Worm (Caenorhabditis elegans): ENCODE results near the gene eif-3.G.
"Not testable (repeated sequence)": the region's sequence is repeated elsewhere in the genome, so short reads cannot be mapped to it uniquely, and the experiment has no call there.

The eif-3.G gene

DNA sequence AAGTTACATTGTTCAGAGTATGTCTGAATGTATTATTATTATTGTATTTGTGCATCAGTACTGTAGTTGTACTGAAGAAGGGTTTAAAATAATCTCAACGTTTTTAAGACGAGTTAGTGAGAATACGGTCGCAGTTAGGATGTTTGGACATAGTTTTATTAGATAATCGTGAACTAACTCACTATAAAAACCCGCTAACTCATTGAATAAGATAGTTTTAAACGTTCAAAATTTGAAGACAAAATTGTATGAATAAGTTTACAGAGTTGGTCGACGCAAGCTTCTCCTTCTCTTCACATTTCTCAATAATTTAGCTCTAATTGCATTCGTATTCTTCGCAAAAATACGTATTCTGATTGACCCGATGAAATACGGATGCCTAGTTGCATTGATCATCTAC is 23.6 kb upstream of the eif-3.G start:
- no peak for TF ChIP-seq tra-4 (tag; optimal IDR thresholded peaks at IDR 0.05)
- no peak for TF ChIP-seq F13C5.2 (tag; optimal IDR thresholded peaks at IDR 0.05)
- TF ChIP-seq B0310.2 (tag; optimal IDR thresholded peaks at IDR 0.05): no peak
- no peak for TF ChIP-seq hmg-4 (GFP tag; optimal IDR thresholded peaks at IDR 0.05)
- no peak for TF ChIP-seq ceh-13 (GFP tag; optimal IDR thresholded peaks at IDR 0.05)
- no peak for TF ChIP-seq ets-7 (tag; optimal IDR thresholded peaks at IDR 0.05)
- no peak for TF ChIP-seq scrt-1 (GFP tag; IDR thresholded peaks at IDR 0.05)
- TF ChIP-seq sea-1 (GFP tag; conservative IDR thresholded peaks at IDR 0.05): no peak
- no peak for TF ChIP-seq pes-1 (GFP tag; IDR thresholded peaks at IDR 0.05)
- no peak for TF ChIP-seq hnd-1 (tag; optimal IDR thresholded peaks at IDR 0.05)
- no peak for TF ChIP-seq ama-1 (optimal IDR thresholded peaks at IDR 0.05)
- TF ChIP-seq aly-1 (tag; optimal IDR thresholded peaks at IDR 0.05): no peak
- TF ChIP-seq ceh-36 (tag; optimal IDR thresholded peaks at IDR 0.05): no peak
- TF ChIP-seq hmbx-1 (tag; optimal IDR thresholded peaks at IDR 0.05): no peak
- TF ChIP-seq tbx-37 (GFP tag; conservative IDR thresholded peaks at IDR 0.05): no peak
- TF ChIP-seq flt-1 (GFP tag; IDR thresholded peaks at IDR 0.05): no peak

DNA sequence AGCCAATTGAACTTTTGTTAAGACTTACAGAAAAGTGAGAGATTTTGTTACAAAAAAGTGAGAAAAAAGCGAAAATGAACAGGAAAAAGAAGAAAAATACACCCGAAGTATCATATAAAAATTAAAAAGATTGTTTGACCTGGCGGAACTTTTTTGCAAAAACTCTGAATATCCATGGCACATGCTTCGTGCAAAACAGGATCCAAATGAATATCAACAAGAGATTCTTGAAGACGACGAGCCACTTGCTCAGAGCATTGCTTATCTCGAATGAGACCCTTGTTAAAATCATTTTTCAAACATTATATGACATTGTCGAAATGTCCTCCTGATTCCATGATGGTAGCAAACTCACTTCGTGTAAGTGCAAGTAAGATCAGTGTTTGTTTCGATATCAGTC is 22.8 kb upstream of the eif-3.G start, which contains the start of gene F14E5.8:
F14E5.8 (plus strand) TSS at position 301 of the 400 bp plus-strand sequence.
- TF ChIP-seq hnd-1, ets-7, aly-1 (tag; optimal IDR thresholded peaks at IDR 0.05): not testable (repeated sequence)

DNA sequence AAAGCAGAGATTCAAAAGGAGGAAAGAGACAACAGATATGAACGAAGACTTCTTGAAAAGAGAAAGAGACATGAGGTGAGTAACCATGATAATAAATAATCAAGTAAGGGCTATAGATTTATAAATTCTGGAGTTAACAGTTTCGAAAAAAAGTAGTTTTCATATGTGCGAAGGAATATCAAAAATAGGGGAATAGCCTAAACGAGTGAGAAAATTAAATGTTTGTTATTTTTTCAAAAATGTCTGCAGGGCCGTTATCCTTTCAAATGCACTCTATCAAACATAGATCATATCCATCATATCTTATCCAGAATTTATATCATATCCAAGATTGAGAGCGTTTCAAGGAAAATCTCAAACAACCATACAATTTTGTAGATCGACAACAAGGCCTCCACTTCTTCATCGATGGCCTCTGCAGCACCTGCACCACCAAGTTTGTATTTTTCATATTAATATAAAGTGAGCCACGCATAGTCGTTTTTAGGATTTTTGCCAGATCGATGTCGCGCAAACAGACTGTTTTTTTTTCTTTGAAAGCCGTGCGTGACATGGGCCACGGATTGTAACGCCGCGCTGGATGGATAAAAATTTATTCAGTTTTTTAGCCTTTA is 21.7 kb upstream of the eif-3.G start:
- TF ChIP-seq pes-1 (GFP tag; IDR thresholded peaks at IDR 0.05) (no peak), tra-4 (tag; optimal IDR thresholded peaks at IDR 0.05) (no peak), ceh-36 (tag; optimal IDR thresholded peaks at IDR 0.05) (no peak), hmg-4 (GFP tag; optimal IDR thresholded peaks at IDR 0.05) (no peak), ceh-13 (GFP tag; optimal IDR thresholded peaks at IDR 0.05) (no peak), tbx-37 (GFP tag; conservative IDR thresholded peaks at IDR 0.05) (no peak), tbx-11 (GFP tag; IDR thresholded peaks at IDR 0.05) (no peak)

DNA sequence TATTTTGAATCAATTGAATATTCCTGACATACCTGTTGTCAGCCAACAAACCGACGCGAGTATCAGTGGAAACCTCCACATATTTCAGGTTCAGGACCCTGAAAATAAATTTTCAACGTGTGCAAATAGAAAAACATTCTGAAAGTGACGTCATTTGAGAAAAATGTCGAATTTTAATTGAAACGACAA is 13.9 kb upstream of the eif-3.G start, which contains the start of gene F14E5.2:
F14E5.2 (minus strand) TSS at position 101 of the 189 bp plus-strand sequence.
- no peak for TF ChIP-seq flt-1 (GFP tag; IDR thresholded peaks at IDR 0.05)
- no peak for TF ChIP-seq pes-1 (GFP tag; IDR thresholded peaks at IDR 0.05)
- TF ChIP-seq tra-4 (tag; optimal IDR thresholded peaks at IDR 0.05): no peak
- no peak for TF ChIP-seq scrt-1 (GFP tag; IDR thresholded peaks at IDR 0.05)
- TF ChIP-seq ceh-36 (tag; optimal IDR thresholded peaks at IDR 0.05): no peak

DNA sequence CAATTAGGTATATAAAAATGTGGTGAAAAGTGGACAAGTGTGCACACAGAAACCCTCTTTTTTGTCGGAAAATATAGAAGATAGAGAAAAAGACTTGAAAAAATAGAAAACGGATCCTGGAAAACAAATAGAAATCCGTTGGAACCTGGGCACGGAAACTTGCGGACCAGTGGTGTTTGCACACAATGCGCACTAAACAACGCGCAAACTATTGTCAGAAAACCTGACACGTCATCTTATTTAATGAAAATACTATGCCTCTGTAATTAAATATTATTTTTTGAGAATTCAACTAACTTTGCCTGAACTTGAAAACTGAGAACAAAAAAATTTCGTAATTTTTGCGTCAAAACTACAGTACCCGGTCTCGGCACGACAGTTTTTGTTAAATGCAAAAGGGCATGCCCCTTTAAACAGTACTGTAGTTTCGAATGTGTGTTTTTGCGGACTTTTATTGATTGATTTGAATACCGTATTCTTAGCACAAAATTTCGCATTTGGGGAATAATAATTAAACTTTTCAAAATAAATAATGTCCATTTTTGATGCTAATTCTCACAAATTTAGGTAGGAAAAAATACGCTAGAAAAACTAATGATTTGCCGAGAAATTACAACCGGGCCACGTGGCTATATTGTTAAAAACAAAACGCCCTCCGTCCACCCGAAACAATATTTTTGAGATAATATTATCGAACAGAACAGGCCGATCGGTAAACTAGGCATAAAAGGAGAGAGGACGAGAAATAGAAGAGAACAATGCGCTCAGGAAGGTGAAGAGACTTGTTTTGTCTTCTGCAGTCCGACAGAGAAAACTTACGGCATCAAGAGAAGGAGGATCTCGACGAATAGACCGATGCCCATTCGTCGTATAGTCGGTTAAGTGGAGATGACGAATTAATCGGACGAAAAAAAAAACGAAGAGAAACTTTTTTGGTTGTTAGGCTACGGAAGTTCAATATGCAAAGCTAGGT is 13.3 kb upstream of the eif-3.G start:
- no peak for TF ChIP-seq tbx-11 (GFP tag; IDR thresholded peaks at IDR 0.05)
- TF ChIP-seq F13C5.2 (tag; optimal IDR thresholded peaks at IDR 0.05): no peak
- no peak for TF ChIP-seq hmbx-1 (tag; optimal IDR thresholded peaks at IDR 0.05)
- TF ChIP-seq sea-1 (GFP tag; conservative IDR thresholded peaks at IDR 0.05): no peak
- TF ChIP-seq ceh-36 (tag; optimal IDR thresholded peaks at IDR 0.05): no peak
- TF ChIP-seq ceh-13 (GFP tag; optimal IDR thresholded peaks at IDR 0.05): no peak
- no peak for TF ChIP-seq tra-4 (tag; optimal IDR thresholded peaks at IDR 0.05)
- TF ChIP-seq pes-1 (GFP tag; IDR thresholded peaks at IDR 0.05): no peak
- no peak for TF ChIP-seq ets-7 (tag; optimal IDR thresholded peaks at IDR 0.05)
- TF ChIP-seq hnd-1 (tag; optimal IDR thresholded peaks at IDR 0.05): no peak
- no peak for TF ChIP-seq tbx-37 (GFP tag; conservative IDR thresholded peaks at IDR 0.05)

DNA sequence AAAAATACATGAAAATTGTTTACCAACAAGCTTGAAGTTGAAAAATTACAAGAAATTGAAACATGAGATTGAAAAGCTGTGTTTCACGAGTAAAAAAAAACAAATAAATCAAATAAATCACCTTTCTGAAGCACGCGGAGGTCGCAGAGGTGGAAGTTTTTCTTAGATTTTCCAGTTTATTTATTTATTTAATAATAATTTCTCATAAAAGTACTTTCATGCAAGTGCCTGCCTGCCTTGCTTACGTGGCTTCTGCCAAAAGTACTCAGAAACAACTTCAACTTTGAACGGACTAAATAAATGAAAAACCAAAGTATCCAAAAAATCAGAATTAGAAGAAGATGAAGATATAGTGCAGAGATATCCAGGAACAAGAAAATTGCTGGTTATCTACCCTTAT is 10.6 kb upstream of the eif-3.G start, which contains the start of gene acp-2:
acp-2 (minus strand) TSS at position 101 of the 400 bp plus-strand sequence.
- no peak for TF ChIP-seq F13C5.2 (tag; optimal IDR thresholded peaks at IDR 0.05)
- no peak for TF ChIP-seq B0310.2 (tag; optimal IDR thresholded peaks at IDR 0.05)
- no peak for TF ChIP-seq ets-7 (tag; optimal IDR thresholded peaks at IDR 0.05)
- TF ChIP-seq ceh-36 (tag; optimal IDR thresholded peaks at IDR 0.05): no peak
- TF ChIP-seq pes-1 (GFP tag; IDR thresholded peaks at IDR 0.05): no peak
- TF ChIP-seq hmg-4 (GFP tag; optimal IDR thresholded peaks at IDR 0.05): no peak
- no peak for TF ChIP-seq hnd-1 (tag; optimal IDR thresholded peaks at IDR 0.05)
- no peak for TF ChIP-seq sea-1 (GFP tag; conservative IDR thresholded peaks at IDR 0.05)
- TF ChIP-seq ama-1 (optimal IDR thresholded peaks at IDR 0.05): no peak
- TF ChIP-seq ceh-13 (GFP tag; optimal IDR thresholded peaks at IDR 0.05): no peak
- TF ChIP-seq aly-1 (tag; optimal IDR thresholded peaks at IDR 0.05): no peak
- no peak for TF ChIP-seq flt-1 (GFP tag; IDR thresholded peaks at IDR 0.05)
- TF ChIP-seq tbx-11 (GFP tag; IDR thresholded peaks at IDR 0.05): no peak
- no peak for TF ChIP-seq tbx-37 (GFP tag; conservative IDR thresholded peaks at IDR 0.05)
- no peak for TF ChIP-seq scrt-1 (GFP tag; IDR thresholded peaks at IDR 0.05)
- TF ChIP-seq tra-4 (tag; optimal IDR thresholded peaks at IDR 0.05): no peak

DNA sequence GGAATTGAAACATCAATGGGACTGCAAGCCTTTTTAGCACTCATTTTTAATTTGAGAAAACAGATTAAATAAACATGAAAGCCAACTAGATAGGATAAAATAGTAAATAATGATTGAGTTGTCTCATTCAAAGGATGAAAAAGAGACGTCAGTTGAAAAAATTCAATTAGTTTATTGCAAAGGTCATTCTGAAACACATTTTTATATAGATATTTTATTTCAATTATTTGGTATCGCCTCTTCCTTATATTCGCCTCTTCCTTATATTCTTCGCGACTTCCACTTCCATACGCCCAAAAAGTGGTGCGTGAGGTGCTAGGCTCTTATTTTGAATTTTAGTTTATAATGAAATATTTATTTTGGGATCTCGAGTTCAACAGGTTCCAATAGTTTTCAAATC is 7.6 kb upstream of the eif-3.G start, which contains the start of gene acp-4:
acp-4 (minus strand) TSS at position 101 of the 400 bp plus-strand sequence.
- TF ChIP-seq tra-4 (tag; optimal IDR thresholded peaks at IDR 0.05) (no peak), ama-1 (optimal IDR thresholded peaks at IDR 0.05) (no peak), sea-1 (GFP tag; conservative IDR thresholded peaks at IDR 0.05) (no peak), hnd-1 (tag; optimal IDR thresholded peaks at IDR 0.05) (no peak), hmbx-1 (tag; optimal IDR thresholded peaks at IDR 0.05) (no peak), B0310.2 (tag; optimal IDR thresholded peaks at IDR 0.05) (no peak), ceh-13 (GFP tag; optimal IDR thresholded peaks at IDR 0.05) (no peak), hmg-4 (GFP tag; optimal IDR thresholded peaks at IDR 0.05) (no peak)

Measured in whole organism, early embryonic.